Fruit fly (Drosophila melanogaster) whole organism, wandering third instar larva: Measurements from ENCODE around the gene CG14645.

Experiments used
- Sp1 ChIP-seq: fragments of 200-800 bp; sonication (Bioruptor generic); optimal IDR thresholded peaks from 3 replicates; lab custom pipeline; 2019; ENCODE audit warnings: missing biosample characterization, mild to moderate bottlenecking, missing genetic modification characterization, moderate library complexity
- h ChIP-seq: fragments of 200-800 bp; sonication (Bioruptor generic); optimal IDR thresholded peaks from 3 replicates; lab custom pipeline; 2016; ENCODE audit warnings: missing biosample characterization, mild to moderate bottlenecking, missing genetic modification characterization
- pan ChIP-seq: fragments of >200 bp; optimal IDR thresholded peaks from 2 replicates; lab custom pipeline; 2017

dm6 chr3R:4291289-4291688, 43.6 kb upstream of the CG14645 start:
- TF ChIP-seq pan (lab: Kevin White, UChicago) (no peak), Sp1 (GFP tag; lab: Kevin White, UChicago) (no peak), h (no peak)
